Worm (Caenorhabditis elegans) whole organism, early embryonic: ENCODE data around the gene C14A11.9.

ENCODE experiments used
- B0310.2 ChIP-seq: sonication (generic microtip); optimal IDR thresholded peaks from 2 replicates; lab custom pipeline; 2016; ENCODE audit warnings: mild to moderate bottlenecking, missing genetic modification characterization, missing compliant biosample characterization
- F13C5.2 ChIP-seq: sonication (generic microtip); optimal IDR thresholded peaks from 2 replicates; lab custom pipeline; 2017; ENCODE audit warnings: mild to moderate bottlenecking, missing genetic modification characterization, inconsistent platforms, missing compliant biosample characterization
- aly-1 ChIP-seq: sonication (generic microtip); optimal IDR thresholded peaks from 2 replicates; lab custom pipeline; 2016; ENCODE audit warnings: missing genetic modification characterization, missing compliant biosample characterization
- ama-1 ChIP-seq: fragments of 150-350 bp; optimal IDR thresholded peaks from 2 replicates; lab custom pipeline; 2014
- ceh-13 ChIP-seq: fragments of 200-800 bp; sonication (Bioruptor generic); optimal IDR thresholded peaks from 2 replicates; lab custom pipeline; 2018; ENCODE audit warnings: mild to moderate bottlenecking, missing genetic modification characterization, missing compliant biosample characterization
- ceh-36 ChIP-seq: sonication (generic microtip); optimal IDR thresholded peaks from 2 replicates; lab custom pipeline; 2016; ENCODE audit warnings: missing genetic modification characterization, inconsistent platforms, missing compliant biosample characterization
- ets-7 ChIP-seq: sonication (generic microtip); optimal IDR thresholded peaks from 2 replicates; lab custom pipeline; 2016; ENCODE audit warnings: missing genotype, missing genetic modification characterization, missing compliant biosample characterization
- flt-1 ChIP-seq: fragments of 200-800 bp; sonication (Bioruptor generic); IDR thresholded peaks from 2 replicates; pipeline ENCODE4 v1.3.6; 2022; ENCODE audit warnings: missing genetic modification characterization, missing compliant biosample characterization
- hmbx-1 ChIP-seq: sonication (generic microtip); optimal IDR thresholded peaks from 2 replicates; lab custom pipeline; 2016; ENCODE audit warnings: mild to moderate bottlenecking, missing genetic modification characterization, missing compliant biosample characterization
- hmg-4 ChIP-seq: fragments of 200-800 bp; sonication (Bioruptor generic); optimal IDR thresholded peaks from 2 replicates; lab custom pipeline; 2018; ENCODE audit warnings: mild to moderate bottlenecking, missing genetic modification characterization, missing compliant biosample characterization
- hnd-1 ChIP-seq: sonication (generic microtip); optimal IDR thresholded peaks from 2 replicates; lab custom pipeline; 2016; ENCODE audit warnings: missing genetic modification characterization, missing compliant biosample characterization
- pes-1 ChIP-seq: fragments of 200-800 bp; sonication (Bioruptor generic); IDR thresholded peaks from 2 replicates; pipeline ENCODE4 v1.3.6; 2022; ENCODE audit warnings: missing genetic modification reagents, missing genetic modification characterization, missing compliant biosample characterization
- scrt-1 ChIP-seq: fragments of 200-800 bp; sonication (Bioruptor generic); IDR thresholded peaks from 2 replicates; pipeline ENCODE4 v1.3.6; 2022; ENCODE audit warnings: missing genetic modification characterization, missing compliant biosample characterization
- sea-1 ChIP-seq: fragments of 200-800 bp; sonication (Bioruptor generic); conservative IDR thresholded peaks from 2 replicates; pipeline ENCODE4 v1.3.6; 2022; ENCODE audit warnings: missing genetic modification characterization, missing compliant biosample characterization
- tbx-11 ChIP-seq: fragments of 200-800 bp; sonication (Bioruptor generic); IDR thresholded peaks from 2 replicates; pipeline ENCODE4 v1.3.6; 2022; ENCODE audit warnings: missing genetic modification characterization, missing compliant biosample characterization
- tbx-37 ChIP-seq: fragments of 200-800 bp; sonication (Bioruptor generic); conservative IDR thresholded peaks from 2 replicates; pipeline ENCODE4 v1.3.6; 2022; ENCODE audit warnings: missing genetic modification reagents, missing genetic modification characterization, missing compliant biosample characterization
- tra-4 ChIP-seq: sonication (generic microtip); optimal IDR thresholded peaks from 2 replicates; lab custom pipeline; 2017; ENCODE audit warnings: missing genetic modification characterization, missing compliant biosample characterization

Gene C14A11.9

ce11 chrX:2793527-2793926 lies 15.9 kb downstream of the C14A11.9 start:
- TF ChIP-seq hmg-4 (GFP tag; lab: Kevin White, UChicago), result peak; percentile 32
- no peak for TF ChIP-seq ets-7 (tag; lab: Kevin White, UChicago)
- TF ChIP-seq F13C5.2, result no peak
- TF ChIP-seq ceh-36 (tag; lab: Kevin White, UChicago), result peak; percentile 62
- no peak for TF ChIP-seq pes-1
- no peak for TF ChIP-seq flt-1 (GFP tag; lab: Robert Waterston, UW)
- TF ChIP-seq ceh-13 (GFP tag; lab: Kevin White, UChicago), result no peak
- 0 out of 2 replicates have a peak, but pooled peaks have one; percentile 25 for TF ChIP-seq scrt-1
- no peak for TF ChIP-seq tbx-11 (GFP tag; lab: Robert Waterston, UW)

ce11 chrX:2777973-2778372 lies 31.5 kb downstream of the C14A11.9 start:
- TF ChIP-seq F13C5.2 (no peak), pes-1 (no peak), ceh-13 (GFP tag; lab: Kevin White, UChicago) (no peak), ceh-36 (tag; lab: Kevin White, UChicago) (no peak), aly-1 (tag; lab: Kevin White, UChicago) (no peak), sea-1 (GFP tag; lab: Robert Waterston, UW) (no peak), hnd-1 (no peak), ama-1 (lab: Kevin White, UChicago) (no peak), tbx-37 (GFP tag; lab: Robert Waterston, UW) (no peak), tra-4 (no peak), hmg-4 (GFP tag; lab: Kevin White, UChicago) (no peak), scrt-1 (no peak), B0310.2 (tag; lab: Kevin White, UChicago) (no peak), ets-7 (tag; lab: Kevin White, UChicago) (no peak), flt-1 (GFP tag; lab: Robert Waterston, UW) (no peak), hmbx-1 (no peak), tbx-11 (GFP tag; lab: Robert Waterston, UW) (no peak)

- TF ChIP-seq scrt-1, result no peak
- no peak for TF ChIP-seq hnd-1
- TF ChIP-seq hmg-4 (GFP tag; lab: Kevin White, UChicago), result no peak
- TF ChIP-seq sea-1 (GFP tag; lab: Robert Waterston, UW), result no peak
- no peak for TF ChIP-seq flt-1 (GFP tag; lab: Robert Waterston, UW)
- no peak for TF ChIP-seq hmbx-1
- no peak for TF ChIP-seq B0310.2 (tag; lab: Kevin White, UChicago)
- no peak for TF ChIP-seq tbx-11 (GFP tag; lab: Robert Waterston, UW)
- no peak for TF ChIP-seq tra-4
- no peak for TF ChIP-seq aly-1 (tag; lab: Kevin White, UChicago)
- TF ChIP-seq F13C5.2, result no peak
- no peak for TF ChIP-seq ama-1 (lab: Kevin White, UChicago)
- TF ChIP-seq tbx-37 (GFP tag; lab: Robert Waterston, UW), result no peak
These were observed 32.5 kb downstream of the C14A11.9 start for ce11 chrX:2776955-2777354.

ce11 chrX:2771742-2772141 lies 37.7 kb downstream of the C14A11.9 start, which contains the start of gene cgef-1:
Gene cgef-1, plus strand, starts transcription at chrX:2772042.
- TF ChIP-seq pes-1 (no peak), hmg-4 (GFP tag; lab: Kevin White, UChicago) (no peak), F13C5.2 (no peak), aly-1 (tag; lab: Kevin White, UChicago) (no peak), tbx-37 (GFP tag; lab: Robert Waterston, UW) (no peak), ets-7 (tag; lab: Kevin White, UChicago) (no peak), tra-4 (no peak), scrt-1 (no peak)

- TF ChIP-seq flt-1 (GFP tag; lab: Robert Waterston, UW) (no peak), tbx-37 (GFP tag; lab: Robert Waterston, UW) (no peak), hmg-4 (GFP tag; lab: Kevin White, UChicago) (no peak), hnd-1 (no peak), tra-4 (no peak), ceh-13 (GFP tag; lab: Kevin White, UChicago) (no peak), F13C5.2 (no peak), aly-1 (tag; lab: Kevin White, UChicago) (no peak), tbx-11 (GFP tag; lab: Robert Waterston, UW) (no peak), scrt-1 (no peak), sea-1 (GFP tag; lab: Robert Waterston, UW) (no peak), pes-1 (no peak), ets-7 (tag; lab: Kevin White, UChicago) (no peak), ceh-36 (tag; lab: Kevin White, UChicago) (no peak), ama-1 (lab: Kevin White, UChicago) (no peak), hmbx-1 (no peak), B0310.2 (tag; lab: Kevin White, UChicago) (no peak)
These were observed 39.8 kb downstream of the C14A11.9 start, which contains the start of gene F55F1.2 for ce11 chrX:2769685-2770084. Gene F55F1.2, minus strand, starts transcription at chrX:2770060.

ce11 chrX:2764278-2764677 lies 45.2 kb downstream of the C14A11.9 start:
- no peak for TF ChIP-seq F13C5.2
- no peak for TF ChIP-seq B0310.2 (tag; lab: Kevin White, UChicago)
- TF ChIP-seq ceh-36 (tag; lab: Kevin White, UChicago), result no peak
- TF ChIP-seq ama-1 (lab: Kevin White, UChicago), result no peak
- no peak for TF ChIP-seq scrt-1
- TF ChIP-seq sea-1 (GFP tag; lab: Robert Waterston, UW), result no peak
- TF ChIP-seq flt-1 (GFP tag; lab: Robert Waterston, UW), result no peak
- TF ChIP-seq ets-7 (tag; lab: Kevin White, UChicago), result no peak
- no peak for TF ChIP-seq tbx-11 (GFP tag; lab: Robert Waterston, UW)
- no peak for TF ChIP-seq ceh-13 (GFP tag; lab: Kevin White, UChicago)
- TF ChIP-seq tbx-37 (GFP tag; lab: Robert Waterston, UW), result no peak
- TF ChIP-seq aly-1 (tag; lab: Kevin White, UChicago), result no peak
- TF ChIP-seq tra-4, result no peak
- TF ChIP-seq hnd-1, result no peak
- TF ChIP-seq hmbx-1, result no peak
- no peak for TF ChIP-seq pes-1
- no peak for TF ChIP-seq hmg-4 (GFP tag; lab: Kevin White, UChicago)

ce11 chrX:2763476-2764268 lies 45.8 kb downstream of the C14A11.9 start, which contains the start of gene unc-2:
Gene unc-2, minus strand, starts transcription at chrX:2763526.
- TF ChIP-seq ceh-36 (tag; lab: Kevin White, UChicago), result no peak
- TF ChIP-seq sea-1 (GFP tag; lab: Robert Waterston, UW), result no peak
- TF ChIP-seq tbx-11 (GFP tag; lab: Robert Waterston, UW), result no peak
- no peak for TF ChIP-seq pes-1
- no peak for TF ChIP-seq ceh-13 (GFP tag; lab: Kevin White, UChicago)
- no peak for TF ChIP-seq B0310.2 (tag; lab: Kevin White, UChicago)
- no peak for TF ChIP-seq tra-4
- no peak for TF ChIP-seq hmbx-1
- TF ChIP-seq ama-1 (lab: Kevin White, UChicago), result no peak
- no peak for TF ChIP-seq hmg-4 (GFP tag; lab: Kevin White, UChicago)
- TF ChIP-seq scrt-1, result no peak
- TF ChIP-seq aly-1 (tag; lab: Kevin White, UChicago), result no peak
- TF ChIP-seq flt-1 (GFP tag; lab: Robert Waterston, UW), result no peak
- TF ChIP-seq tbx-37 (GFP tag; lab: Robert Waterston, UW), result no peak
- TF ChIP-seq F13C5.2, result no peak
- TF ChIP-seq ets-7 (tag; lab: Kevin White, UChicago), result no peak
